Worm (Caenorhabditis elegans): ENCODE results near the gene C24A3.2.

The C24A3.2 gene

ce11 chrX:8969111-8970048, 27.9 kb upstream of the C24A3.2 start:
- TF ChIP-seq ztf-23 (GFP tag; IDR thresholded peaks at IDR 0.05): 0 out of 2 replicates have a peak, but pooled peaks have one; percentile 55
- no peak for TF ChIP-seq klf-2 (GFP tag; conservative IDR thresholded peaks at IDR 0.05)
- peak; percentile 21 for TF ChIP-seq cog-1 (tag; optimal IDR thresholded peaks at IDR 0.05)
- 0 out of 2 replicates have a peak, but pooled peaks have one; percentile 30 for TF ChIP-seq tab-1 (GFP tag; IDR thresholded peaks at IDR 0.05)

ce11 chrX:8971461-8971860, 25.8 kb upstream of the C24A3.2 start:
- TF ChIP-seq tab-1 (GFP tag; IDR thresholded peaks at IDR 0.05) (no peak), flt-1 (GFP tag; IDR thresholded peaks at IDR 0.05) (peak; percentile 83), ztf-29 (GFP tag; IDR thresholded peaks at IDR 0.05) (no peak), ztf-23 (GFP tag; IDR thresholded peaks at IDR 0.05) (peak; percentile 79), T22C8.4 (GFP tag; IDR thresholded peaks at IDR 0.05) (peak; percentile 82), cog-1 (tag; optimal IDR thresholded peaks at IDR 0.05) (peak; percentile 38), ref-1 (GFP tag; conservative IDR thresholded peaks at IDR 0.05) (no peak), med-1 (GFP tag; optimal IDR thresholded peaks at IDR 0.05; ENCODE audit: insufficient read depth) (peak; percentile 20), klf-2 (GFP tag; conservative IDR thresholded peaks at IDR 0.05) (no peak)

DNA sequence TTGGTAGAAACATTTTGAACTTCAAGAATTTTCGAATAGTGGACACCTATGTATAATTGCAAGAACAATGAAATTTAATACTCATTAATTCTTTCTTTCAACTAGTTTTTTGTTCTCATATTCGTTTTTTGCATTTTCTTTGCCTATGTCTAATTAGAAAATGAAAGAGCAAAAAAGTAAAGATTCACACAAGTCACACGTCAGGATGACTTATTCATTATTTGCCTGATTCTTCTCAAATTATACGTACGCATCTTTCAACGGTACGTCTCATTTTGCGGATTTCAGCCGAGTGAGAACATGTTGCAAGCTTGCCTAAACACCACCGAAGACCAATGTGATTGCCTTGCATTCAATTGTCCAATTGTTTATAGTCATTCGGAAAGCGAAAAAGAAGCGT, 16.6 kb upstream of the C24A3.2 start, which contains the start of gene nmur-1:
nmur-1 (plus strand) TSS at position 301 of the 400 bp plus-strand sequence.
- TF ChIP-seq ref-1 (GFP tag; conservative IDR thresholded peaks at IDR 0.05): no peak
- no peak for TF ChIP-seq ztf-23 (GFP tag; IDR thresholded peaks at IDR 0.05)
- TF ChIP-seq klf-2 (GFP tag; conservative IDR thresholded peaks at IDR 0.05): no peak
- TF ChIP-seq T22C8.4 (GFP tag; IDR thresholded peaks at IDR 0.05): no peak
- no peak for TF ChIP-seq tab-1 (GFP tag; IDR thresholded peaks at IDR 0.05)
- TF ChIP-seq flt-1 (GFP tag; IDR thresholded peaks at IDR 0.05): no peak
- no peak for TF ChIP-seq cog-1 (tag; optimal IDR thresholded peaks at IDR 0.05)

ce11 chrX:8986452-8986851, 10.8 kb upstream of the C24A3.2 start:
- TF ChIP-seq ref-1 (GFP tag; conservative IDR thresholded peaks at IDR 0.05): no peak
- no peak for TF ChIP-seq cog-1 (tag; optimal IDR thresholded peaks at IDR 0.05)
- TF ChIP-seq klf-2 (GFP tag; conservative IDR thresholded peaks at IDR 0.05): no peak

DNA sequence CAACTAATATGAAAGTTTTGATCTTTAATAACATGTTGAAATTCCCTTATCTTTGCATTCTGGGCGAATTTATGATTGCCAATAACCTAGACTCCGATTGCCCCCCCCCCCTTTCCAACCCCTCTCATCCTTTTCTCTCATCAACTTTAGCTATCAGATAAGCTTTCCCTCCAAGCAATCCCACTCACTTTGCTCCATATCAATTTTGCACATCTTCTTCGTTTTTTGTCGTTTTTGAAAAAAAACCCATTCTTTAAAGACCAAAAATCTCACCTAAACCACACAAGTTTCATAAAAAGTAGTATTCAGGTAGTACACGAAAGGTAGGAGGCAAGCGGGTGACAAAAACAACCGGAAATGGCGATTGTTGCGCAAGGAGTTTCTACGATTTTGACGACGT, 9.5 kb upstream of the C24A3.2 start, which contains the start of gene twk-18:
twk-18 (plus strand) TSS at position 301 of the 400 bp plus-strand sequence.
- TF ChIP-seq med-1 (GFP tag; optimal IDR thresholded peaks at IDR 0.05; ENCODE audit: insufficient read depth): no peak
- TF ChIP-seq flt-1 (GFP tag; IDR thresholded peaks at IDR 0.05): no peak
- TF ChIP-seq ztf-23 (GFP tag; IDR thresholded peaks at IDR 0.05): no peak
- no peak for TF ChIP-seq ztf-29 (GFP tag; IDR thresholded peaks at IDR 0.05)
- no peak for TF ChIP-seq klf-2 (GFP tag; conservative IDR thresholded peaks at IDR 0.05)
- no peak for TF ChIP-seq cog-1 (tag; optimal IDR thresholded peaks at IDR 0.05)
- no peak for TF ChIP-seq T22C8.4 (GFP tag; IDR thresholded peaks at IDR 0.05)
- no peak for TF ChIP-seq tab-1 (GFP tag; IDR thresholded peaks at IDR 0.05)
- TF ChIP-seq ref-1 (GFP tag; conservative IDR thresholded peaks at IDR 0.05): no peak

ce11 chrX:8991856-8992456, 5.3 kb upstream of the C24A3.2 start, which contains the start of gene C24A3.4:
TSS of gene C24A3.4 (plus strand) at chrX:8992406.
- no peak for TF ChIP-seq ref-1 (GFP tag; conservative IDR thresholded peaks at IDR 0.05)
- TF ChIP-seq T22C8.4 (GFP tag; IDR thresholded peaks at IDR 0.05): no peak
- no peak for TF ChIP-seq cog-1 (tag; optimal IDR thresholded peaks at IDR 0.05)
- TF ChIP-seq ztf-23 (GFP tag; IDR thresholded peaks at IDR 0.05): no peak
- no peak for TF ChIP-seq tab-1 (GFP tag; IDR thresholded peaks at IDR 0.05)
- no peak for TF ChIP-seq klf-2 (GFP tag; conservative IDR thresholded peaks at IDR 0.05)
- no peak for TF ChIP-seq med-1 (GFP tag; optimal IDR thresholded peaks at IDR 0.05; ENCODE audit: insufficient read depth)
- no peak for TF ChIP-seq flt-1 (GFP tag; IDR thresholded peaks at IDR 0.05)
- TF ChIP-seq ztf-29 (GFP tag; IDR thresholded peaks at IDR 0.05): no peak

- TF ChIP-seq T22C8.4 (GFP tag; IDR thresholded peaks at IDR 0.05) (no peak), ref-1 (GFP tag; conservative IDR thresholded peaks at IDR 0.05) (no peak), flt-1 (GFP tag; IDR thresholded peaks at IDR 0.05) (0 out of 2 replicates have a peak, but pooled peaks have one; percentile 35), cog-1 (tag; optimal IDR thresholded peaks at IDR 0.05) (peak; percentile 7), klf-2 (GFP tag; conservative IDR thresholded peaks at IDR 0.05) (no peak), ztf-23 (GFP tag; IDR thresholded peaks at IDR 0.05) (0 out of 2 replicates have a peak, but pooled peaks have one; percentile 52), med-1 (GFP tag; optimal IDR thresholded peaks at IDR 0.05; ENCODE audit: insufficient read depth) (no peak)
Measured at ce11 chrX:8995527-8995946, 1.8 kb upstream of the C24A3.2 start.

- TF ChIP-seq ztf-23 (GFP tag; IDR thresholded peaks at IDR 0.05): no peak
- TF ChIP-seq ztf-29 (GFP tag; IDR thresholded peaks at IDR 0.05): no peak
- TF ChIP-seq ref-1 (GFP tag; conservative IDR thresholded peaks at IDR 0.05): no peak
- TF ChIP-seq tab-1 (GFP tag; IDR thresholded peaks at IDR 0.05): no peak
- no peak for TF ChIP-seq klf-2 (GFP tag; conservative IDR thresholded peaks at IDR 0.05)
- TF ChIP-seq T22C8.4 (GFP tag; IDR thresholded peaks at IDR 0.05): no peak
- no peak for TF ChIP-seq cog-1 (tag; optimal IDR thresholded peaks at IDR 0.05)
- no peak for TF ChIP-seq flt-1 (GFP tag; IDR thresholded peaks at IDR 0.05)
- no peak for TF ChIP-seq med-1 (GFP tag; optimal IDR thresholded peaks at IDR 0.05; ENCODE audit: insufficient read depth)
Measured at ce11 chrX:8996496-8997116, 694 bp upstream of the C24A3.2 start.

DNA sequence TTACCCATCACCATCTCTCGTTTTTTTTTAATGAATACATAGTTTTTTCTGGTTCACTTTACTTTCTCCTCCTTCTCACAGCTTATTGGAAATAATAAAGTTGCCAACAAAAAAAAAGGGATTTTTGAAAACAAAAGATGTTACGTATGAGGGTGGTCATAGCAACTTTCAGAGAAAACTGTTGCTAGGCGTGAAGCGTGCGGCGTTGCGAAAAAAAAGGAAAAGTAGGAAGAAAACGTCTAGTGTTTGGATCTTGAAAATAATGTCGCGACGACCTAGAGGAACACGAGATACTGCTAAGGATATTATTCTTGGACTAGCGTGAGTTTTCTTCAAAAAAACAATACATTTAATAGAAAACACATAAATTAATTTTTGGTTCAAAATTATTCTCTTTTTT, 1.5 kb downstream of the C24A3.2 start, which contains the start of gene C24A3.1:
C24A3.1 (plus strand) TSS at position 263 of the 400 bp plus-strand sequence.
- TF ChIP-seq ztf-29 (GFP tag; IDR thresholded peaks at IDR 0.05) (no peak), cog-1 (tag; optimal IDR thresholded peaks at IDR 0.05) (no peak), flt-1 (GFP tag; IDR thresholded peaks at IDR 0.05) (no peak), ztf-23 (GFP tag; IDR thresholded peaks at IDR 0.05) (no peak), ref-1 (GFP tag; conservative IDR thresholded peaks at IDR 0.05) (no peak), med-1 (GFP tag; optimal IDR thresholded peaks at IDR 0.05; ENCODE audit: insufficient read depth) (no peak), T22C8.4 (GFP tag; IDR thresholded peaks at IDR 0.05) (no peak), klf-2 (GFP tag; conservative IDR thresholded peaks at IDR 0.05) (no peak), tab-1 (GFP tag; IDR thresholded peaks at IDR 0.05) (no peak)

Data from whole organism, midembryonic.